Fruit fly (Drosophila melanogaster): ENCODE data around the gene CG4098.

The CG4098 gene

DNA sequence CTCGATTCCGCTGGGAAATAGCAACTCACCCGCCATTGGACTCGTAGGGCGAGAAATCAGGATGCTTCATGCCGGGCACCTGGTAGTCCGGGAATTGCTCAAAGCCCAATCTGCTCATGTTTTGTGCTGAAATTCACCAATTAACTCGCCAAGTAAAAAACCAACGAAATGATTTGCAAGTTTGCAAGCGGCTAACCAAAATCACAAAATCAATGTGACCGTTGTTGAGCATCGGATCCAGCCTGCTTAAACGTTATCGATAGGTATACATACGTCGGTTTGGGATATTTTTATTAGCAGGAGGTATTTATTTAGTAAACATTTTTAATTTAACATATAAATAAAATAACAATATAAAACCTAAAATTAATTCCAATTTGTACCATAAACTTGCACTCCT, 1.1 kb upstream of the CG4098 start, which contains the start of gene Prosbeta6 (continued):
- TF ChIP-seq Optix (GFP tag; IDR thresholded peaks at IDR 0.05): no peak
- no peak for TF ChIP-seq CG18011 (GFP tag; optimal IDR thresholded peaks at IDR 0.05)
- TF ChIP-seq Fer2 (tag; optimal IDR thresholded peaks at IDR 0.05): no peak
- no peak for TF ChIP-seq CG18599 (GFP tag; optimal IDR thresholded peaks at IDR 0.05)
- peak; percentile 10 for TF ChIP-seq CG17829 (tag; optimal IDR thresholded peaks at IDR 0.05)
- no peak for TF ChIP-seq Spps (tag; optimal IDR thresholded peaks at IDR 0.05)
- peak; percentile 5 for TF ChIP-seq HmgZ (tag; optimal IDR thresholded peaks at IDR 0.05)
- no peak for TF ChIP-seq CG11560 (tag; IDR thresholded peaks at IDR 0.05)
- no peak for TF ChIP-seq grau (tag; optimal IDR thresholded peaks at IDR 0.05)
- TF ChIP-seq CG1233 (GFP tag; optimal IDR thresholded peaks at IDR 0.05): no peak
- TF ChIP-seq Opbp (GFP tag; IDR thresholded peaks at IDR 0.05; ENCODE audit: partially characterized antibody): no peak
- TF ChIP-seq CG14667 (GFP tag; IDR thresholded peaks at IDR 0.05): no peak
- TF ChIP-seq Sin3A (optimal IDR thresholded peaks at IDR 0.05): no peak
- no peak for TF ChIP-seq sob (GFP tag; IDR thresholded peaks at IDR 0.05)
- no peak for TF ChIP-seq CG4707 (GFP tag; optimal IDR thresholded peaks at IDR 0.05)
- no peak for TF ChIP-seq B-H2 (GFP tag; optimal IDR thresholded peaks at IDR 0.05)
- TF ChIP-seq CG34224 (GFP tag; IDR thresholded peaks at IDR 0.05; ENCODE audit: partially characterized antibody): peak; percentile 50; the same call in 2 of the 3 replicates
- no peak for TF ChIP-seq ATbp (GFP tag; optimal IDR thresholded peaks at IDR 0.05)
- peak; percentile 74 for TF ChIP-seq BEAF-32 (GFP tag; optimal IDR thresholded peaks at IDR 0.05)
- TF ChIP-seq amos (GFP tag; IDR thresholded peaks at IDR 0.05; ENCODE audit: partially characterized antibody): peak; percentile 62
- TF ChIP-seq CG7839 (tag; optimal IDR thresholded peaks at IDR 0.05): no peak
- no peak for TF ChIP-seq CG17359 (tag; optimal IDR thresholded peaks at IDR 0.05)
- no peak for TF ChIP-seq nerfin-2 (GFP tag; IDR thresholded peaks at IDR 0.05; ENCODE audit: partially characterized antibody)
- no peak for TF ChIP-seq crol (GFP tag; IDR thresholded peaks at IDR 0.05)
- no peak for TF ChIP-seq MTF-1 (GFP tag; optimal IDR thresholded peaks at IDR 0.05; ENCODE audit: borderline replicate concordance)
- TF ChIP-seq CG6272 (GFP tag; IDR thresholded peaks at IDR 0.05): no peak
- no peak for TF ChIP-seq corto (GFP tag; optimal IDR thresholded peaks at IDR 0.05)
- TF ChIP-seq HLH54F (GFP tag; optimal IDR thresholded peaks at IDR 0.05): no peak
- TF ChIP-seq chif (GFP tag; optimal IDR thresholded peaks at IDR 0.05): no peak
- TF ChIP-seq br (optimal IDR thresholded peaks at IDR 0.05): no peak
- TF ChIP-seq fru (optimal IDR thresholded peaks at IDR 0.05): no peak
- peak; percentile 39 for TF ChIP-seq CG12659 (GFP tag; optimal IDR thresholded peaks at IDR 0.05)
- TF ChIP-seq C15 (GFP tag; IDR thresholded peaks at IDR 0.05): no peak
- no peak for TF ChIP-seq run (tag; optimal IDR thresholded peaks at IDR 0.05)
- TF ChIP-seq CG13624 (GFP tag; optimal IDR thresholded peaks at IDR 0.05): no peak
- TF ChIP-seq wek (GFP tag; optimal IDR thresholded peaks at IDR 0.05): no peak
- TF ChIP-seq CG7928 (GFP tag; optimal IDR thresholded peaks at IDR 0.05): no peak
- peak; percentile 54; the same call in 1 of the 2 replicates for TF ChIP-seq unc-4 (GFP tag; IDR thresholded peaks at IDR 0.05; ENCODE audit: partially characterized antibody)
- TF ChIP-seq CG9797 (GFP tag; optimal IDR thresholded peaks at IDR 0.05): peak; percentile 71
- TF ChIP-seq BtbVII (GFP tag; optimal IDR thresholded peaks at IDR 0.05): no peak
- TF ChIP-seq CG16863 (GFP tag; optimal IDR thresholded peaks at IDR 0.05): no peak
- peak; percentile 47 for TF ChIP-seq nerfin-1 (tag; optimal IDR thresholded peaks at IDR 0.05)
- no peak for TF ChIP-seq CG1529 (GFP tag; optimal IDR thresholded peaks at IDR 0.05)
- no peak for TF ChIP-seq Lhr (GFP tag; optimal IDR thresholded peaks at IDR 0.05)
- TF ChIP-seq Abd-B (GFP tag; optimal IDR thresholded peaks at IDR 0.05): no peak
- TF ChIP-seq CG6654 (GFP tag; optimal IDR thresholded peaks at IDR 0.05): no peak
- no peak for TF ChIP-seq dan (GFP tag; IDR thresholded peaks at IDR 0.05)
- no peak for TF ChIP-seq ase (GFP tag; IDR thresholded peaks at IDR 0.05)
- TF ChIP-seq CG11085 (GFP tag; IDR thresholded peaks at IDR 0.05): no peak
- no peak for TF ChIP-seq hkb (optimal IDR thresholded peaks at IDR 0.05)
- no peak for TF ChIP-seq hkb (GFP tag; IDR thresholded peaks at IDR 0.05)
- peak; percentile 60 for TF ChIP-seq MESR4 (GFP tag; optimal IDR thresholded peaks at IDR 0.05)
